Worm (Caenorhabditis elegans) whole organism, young adult: ENCODE data around the gene col-14.

Experiments
- B0336.3 ChIP-seq: fragments of 200-800 bp; sonication (Bioruptor generic); IDR thresholded peaks from 2 replicates; pipeline ENCODE4 v1.3.6; 2022; ENCODE audit warnings: missing genetic modification characterization, missing compliant biosample characterization
- C17E4.6 ChIP-seq: fragments of 200-800 bp; sonication (Bioruptor generic); IDR thresholded peaks from 2 replicates; pipeline ENCODE4 v1.3.6; 2022; ENCODE audit warnings: missing genetic modification reagents, missing genetic modification characterization, missing compliant biosample characterization
- F22D6.2 ChIP-seq: sonication (generic microtip); optimal IDR thresholded peaks from 2 replicates; lab custom pipeline; 2016; ENCODE audit warnings: mild to moderate bottlenecking, missing genetic modification characterization, missing compliant biosample characterization
- F37B4.10 ChIP-seq: fragments of 200-800 bp; sonication (Bioruptor generic); IDR thresholded peaks from 2 replicates; pipeline ENCODE4 v1.3.6; 2022; ENCODE audit warnings: missing genetic modification characterization, missing compliant biosample characterization
- F49E8.2 ChIP-seq: sonication (generic microtip); optimal IDR thresholded peaks from 3 replicates; lab custom pipeline; 2017; ENCODE audit warnings: missing genetic modification characterization, mild to moderate bottlenecking, missing compliant biosample characterization, antibody characterized with exemption, moderate library complexity; ENCODE audit not compliant: insufficient read depth
- F55B11.4 ChIP-seq: sonication (generic microtip); optimal IDR thresholded peaks from 2 replicates; lab custom pipeline; 2016; ENCODE audit warnings: missing compliant biosample characterization, missing genetic modification characterization, borderline replicate concordance; ENCODE audit not compliant: insufficient read depth
- T26A5.8 ChIP-seq: sonication (generic microtip); optimal IDR thresholded peaks from 2 replicates; lab custom pipeline; 2016; ENCODE audit warnings: missing genetic modification characterization, missing compliant biosample characterization
- Y53G8AR.9 ChIP-seq: fragments of 200-800 bp; sonication (Bioruptor generic); conservative IDR thresholded peaks from 2 replicates; pipeline ENCODE4 v1.3.6; 2022; ENCODE audit warnings: missing genetic modification reagents, missing genetic modification characterization, missing compliant biosample characterization
- Y56A3A.18 ChIP-seq: fragments of 200-800 bp; sonication (Bioruptor generic); IDR thresholded peaks from 2 replicates; pipeline ENCODE4 v1.3.6; 2022; ENCODE audit warnings: missing genetic modification reagents, missing genetic modification characterization, missing compliant biosample characterization
- Y67H2A.10 ChIP-seq: fragments of 200-800 bp; sonication (Bioruptor generic); conservative IDR thresholded peaks from 2 replicates; pipeline ENCODE4 v1.3.6; 2022; ENCODE audit warnings: missing genetic modification reagents, missing genetic modification characterization, missing compliant biosample characterization
- Y79H2A.3 ChIP-seq: fragments of 200-800 bp; sonication (Bioruptor generic); conservative IDR thresholded peaks from 2 replicates; pipeline ENCODE4 v1.3.6; 2022; ENCODE audit warnings: missing genetic modification reagents, missing genetic modification characterization, missing compliant biosample characterization
- ZK185.1 ChIP-seq: sonication (generic microtip); optimal IDR thresholded peaks from 2 replicates; lab custom pipeline; 2016; ENCODE audit warnings: mild to moderate bottlenecking, missing genetic modification characterization, missing compliant biosample characterization; ENCODE audit not compliant: poor library complexity, severe bottlenecking
- ama-1 ChIP-seq, 3 experiments: fragments of 150-350 bp in 1 of 3; sonication (generic microtip) in 2 of 3; optimal IDR thresholded peaks; 2 replicates each; lab custom pipeline; 2014 to 2018; ENCODE audit warnings: missing biosample characterization in 2 of 3, missing genetic modification characterization in 2 of 3, missing genetic modification reagents in 2 of 3
- athp-1 ChIP-seq: sonication (generic microtip); optimal IDR thresholded peaks from 2 replicates; lab custom pipeline; 2017; ENCODE audit warnings: mild to moderate bottlenecking, missing genetic modification characterization, missing compliant biosample characterization
- attf-6 ChIP-seq: fragments of 200-800 bp; sonication (Bioruptor generic); IDR thresholded peaks from 2 replicates; pipeline ENCODE4 v1.3.6; 2022; ENCODE audit warnings: missing genetic modification reagents, missing genetic modification characterization, missing compliant biosample characterization
- ceh-100 ChIP-seq: fragments of 200-800 bp; sonication (Bioruptor generic); IDR thresholded peaks from 2 replicates; pipeline ENCODE4 v1.3.6; 2022; ENCODE audit warnings: missing genetic modification reagents, missing genetic modification characterization, missing compliant biosample characterization
- efl-1 ChIP-seq: fragments of 150-350 bp; optimal IDR thresholded peaks from 2 replicates; lab custom pipeline; 2014; ENCODE audit warnings: missing biosample characterization, missing genetic modification reagents, missing genetic modification characterization
- egl-18 ChIP-seq: fragments of 200-800 bp; sonication (Bioruptor generic); IDR thresholded peaks from 2 replicates; pipeline ENCODE4 v1.3.6; 2022; ENCODE audit warnings: missing genetic modification reagents, missing genetic modification characterization, missing compliant biosample characterization
- ekl-4 ChIP-seq: fragments of 200-800 bp; sonication (Bioruptor generic); IDR thresholded peaks from 2 replicates; pipeline ENCODE4 v1.3.6; 2022; ENCODE audit warnings: missing genetic modification reagents, missing genetic modification characterization, missing compliant biosample characterization
- fkh-3 ChIP-seq: sonication (generic microtip); optimal IDR thresholded peaks from 2 replicates; lab custom pipeline; 2016; ENCODE audit warnings: mild to moderate bottlenecking, missing genetic modification characterization, missing compliant biosample characterization
- him-1 ChIP-seq: sonication (generic microtip); optimal IDR thresholded peaks from 2 replicates; lab custom pipeline; 2016; ENCODE audit warnings: missing genotype, missing genetic modification reagents, missing genetic modification characterization, missing compliant biosample characterization
- hmg-20 ChIP-seq: fragments of 200-800 bp; sonication (Bioruptor generic); IDR thresholded peaks from 2 replicates; pipeline ENCODE4 v1.3.6; 2022; ENCODE audit warnings: missing genetic modification reagents, missing genetic modification characterization, missing compliant biosample characterization
- hrde-1 ChIP-seq: sonication (generic microtip); optimal IDR thresholded peaks from 2 replicates; lab custom pipeline; 2016; ENCODE audit warnings: missing genetic modification characterization, mild to moderate bottlenecking, missing compliant biosample characterization, moderate library complexity, missing genotype, missing genetic modification reagents, borderline replicate concordance
- lag-1 ChIP-seq: fragments of 200-800 bp; sonication (Bioruptor generic); IDR thresholded peaks from 2 replicates; pipeline ENCODE4 v1.3.6; 2022; ENCODE audit warnings: missing genetic modification reagents, missing genetic modification characterization, missing compliant biosample characterization
- let-607 ChIP-seq, 2 experiments: fragments of 200-800 bp in 1 of 2; sonication (Bioruptor generic) in 1 of 2; sonication (generic microtip) in 1 of 2; optimal IDR thresholded peaks; 2 replicates each; lab custom pipeline; 2016 to 2018; ENCODE audit warnings: mild to moderate bottlenecking in 2 of 2, missing compliant biosample characterization in 2 of 2, missing genetic modification characterization in 2 of 2, moderate library complexity in 2 of 2, missing genotype in 1 of 2
- lin-26 ChIP-seq: fragments of 200-800 bp; sonication (Bioruptor generic); IDR thresholded peaks from 2 replicates; pipeline ENCODE4 v1.3.6; 2022; ENCODE audit warnings: missing genetic modification reagents, missing genetic modification characterization, missing compliant biosample characterization
- lsl-1 ChIP-seq: fragments of 200-800 bp; sonication (Bioruptor generic); optimal IDR thresholded peaks from 2 replicates; lab custom pipeline; 2018; ENCODE audit warnings: mild to moderate bottlenecking, missing genetic modification characterization, moderate library complexity, missing compliant biosample characterization
- madf-10 ChIP-seq: sonication (generic microtip); optimal IDR thresholded peaks from 2 replicates; lab custom pipeline; 2016; ENCODE audit warnings: mild to moderate bottlenecking, missing genetic modification characterization, missing compliant biosample characterization
- madf-3 ChIP-seq: fragments of 200-800 bp; sonication (Bioruptor generic); IDR thresholded peaks from 2 replicates; pipeline ENCODE4 v1.3.6; 2022; ENCODE audit warnings: missing genetic modification reagents, missing genetic modification characterization, missing compliant biosample characterization
- madf-6 ChIP-seq: fragments of 200-800 bp; sonication (Bioruptor generic); IDR thresholded peaks from 2 replicates; pipeline ENCODE4 v1.3.6; 2022; ENCODE audit warnings: missing genetic modification reagents, missing genetic modification characterization, missing compliant biosample characterization
- nfya-1 ChIP-seq: sonication (generic microtip); optimal IDR thresholded peaks from 2 replicates; lab custom pipeline; 2017; ENCODE audit warnings: antibody characterized with exemption, missing compliant biosample characterization, missing genetic modification characterization, borderline replicate concordance; ENCODE audit not compliant: insufficient read depth
- nhr-179 ChIP-seq: sonication (generic microtip); optimal IDR thresholded peaks from 2 replicates; lab custom pipeline; 2016; ENCODE audit warnings: mild to moderate bottlenecking, missing genetic modification characterization, missing compliant biosample characterization
- sdz-38 ChIP-seq: sonication (generic microtip); optimal IDR thresholded peaks from 2 replicates; lab custom pipeline; 2016; ENCODE audit warnings: missing genotype, missing genetic modification characterization, missing compliant biosample characterization
- snpc-1.1 ChIP-seq: sonication (generic microtip); optimal IDR thresholded peaks from 2 replicates; lab custom pipeline; 2017; ENCODE audit warnings: missing genetic modification characterization, mild to moderate bottlenecking, missing compliant biosample characterization, antibody characterized with exemption, moderate library complexity, missing genotype, missing genetic modification reagents; ENCODE audit not compliant: insufficient read depth
- snpc-1.3 ChIP-seq: sonication (generic microtip); optimal IDR thresholded peaks from 2 replicates; lab custom pipeline; 2017; ENCODE audit warnings: missing genetic modification characterization, mild to moderate bottlenecking, missing compliant biosample characterization, antibody characterized with exemption, moderate library complexity, missing genotype, missing genetic modification reagents; ENCODE audit not compliant: insufficient read depth
- snpc-3.4 ChIP-seq: sonication (generic microtip); optimal IDR thresholded peaks from 2 replicates; lab custom pipeline; 2017; ENCODE audit warnings: missing genetic modification characterization, mild to moderate bottlenecking, missing compliant biosample characterization, antibody characterized with exemption, moderate library complexity, missing genotype, missing genetic modification reagents
- snpc-4 ChIP-seq, 5 experiments: fragments of 150-350 bp in 1 of 5; sonication (generic microtip) in 4 of 5; optimal IDR thresholded peaks; 2 replicates each; lab custom pipeline; 2014 to 2018; ENCODE audit warnings: missing genetic modification characterization in 5 of 5, missing biosample characterization in 3 of 5, antibody characterized with exemption in 2 of 5, mild to moderate bottlenecking in 2 of 5, missing compliant biosample characterization in 2 of 5, missing genotype in 2 of 5, moderate library complexity in 2 of 5, missing genetic modification reagents in 1 of 5
- somi-1 ChIP-seq: fragments of 200-800 bp; sonication (Bioruptor generic); optimal IDR thresholded peaks from 2 replicates; lab custom pipeline; 2018; ENCODE audit warnings: mild to moderate bottlenecking, missing genetic modification characterization, missing compliant biosample characterization
- tlf-1 ChIP-seq: fragments of 200-800 bp; sonication (Bioruptor generic); optimal IDR thresholded peaks from 2 replicates; lab custom pipeline; 2018; ENCODE audit warnings: mild to moderate bottlenecking, missing genetic modification characterization, missing compliant biosample characterization
- unc-130 ChIP-seq: sonication (generic microtip); optimal IDR thresholded peaks from 2 replicates; lab custom pipeline; 2016; ENCODE audit warnings: missing genetic modification reagents, missing genetic modification characterization, missing compliant biosample characterization
- xnd-1 ChIP-seq: sonication (generic microtip); optimal IDR thresholded peaks from 2 replicates; lab custom pipeline; 2016; ENCODE audit warnings: missing genotype, missing genetic modification reagents, missing genetic modification characterization, missing compliant biosample characterization
- zfh-2 ChIP-seq: fragments of 200-800 bp; sonication (Bioruptor generic); conservative IDR thresholded peaks from 2 replicates; pipeline ENCODE4 v1.3.6; 2022; ENCODE audit warnings: missing genetic modification reagents, missing genetic modification characterization, missing compliant biosample characterization
- zim-3 ChIP-seq: sonication (generic microtip); optimal IDR thresholded peaks from 2 replicates; lab custom pipeline; 2017; ENCODE audit warnings: mild to moderate bottlenecking, missing genetic modification characterization, moderate library complexity, missing compliant biosample characterization
- ztf-28 ChIP-seq: fragments of 200-800 bp; sonication (Bioruptor generic); IDR thresholded peaks from 2 replicates; pipeline ENCODE4 v1.3.6; 2022; ENCODE audit warnings: missing genetic modification reagents, missing genetic modification characterization, missing compliant biosample characterization

Gene col-14

DNA sequence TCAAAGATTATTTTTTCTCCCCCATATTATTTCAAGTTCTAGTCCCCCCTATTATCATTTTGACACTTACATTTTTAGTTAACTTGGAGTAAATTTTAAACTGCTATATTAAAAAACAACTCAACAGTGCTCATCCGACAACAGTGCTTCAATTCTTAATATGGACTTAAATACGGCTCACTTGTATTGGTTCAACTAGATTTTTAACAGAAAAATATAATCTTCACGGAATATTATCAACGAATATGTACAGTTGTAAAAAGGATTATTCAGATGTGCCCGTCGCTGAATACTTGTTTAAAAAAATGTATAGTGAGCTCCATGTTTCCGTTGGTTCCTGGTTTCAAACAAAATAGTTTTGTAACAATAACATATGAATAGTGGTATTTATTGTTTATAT is 47.1 kb downstream of the col-14 start:
- TF ChIP-seq lin-26 (peak; percentile 66), snpc-4 (GFP tag; optimal IDR thresholded peaks at IDR 0.05; lab: Kevin White, UChicago) (peak; percentile 39), snpc-4 (tag; optimal IDR thresholded peaks at IDR 0.05; lab: Kevin White, UChicago) (peak in 2 of 4 experiments; percentile 21 to 42), fkh-3 (tag; lab: Kevin White, UChicago) (peak; percentile 65), F55B11.4 (tag; lab: Kevin White, UChicago) (no peak), athp-1 (tag; lab: Kevin White, UChicago) (peak; percentile 80), F22D6.2 (tag; lab: Kevin White, UChicago) (no peak), Y53G8AR.9 (GFP tag; lab: Robert Waterston, UW) (peak; percentile 86), lag-1 (GFP tag; lab: Robert Waterston, UW) (no peak), unc-130 (GFP tag; lab: Kevin White, UChicago) (peak; percentile 63), madf-3 (0 out of 2 replicates have a peak, but pooled peaks have one; percentile 60), ztf-28 (no peak), snpc-3.4 (tag; lab: Kevin White, UChicago) (peak; percentile 45), nfya-1 (tag; lab: Kevin White, UChicago) (no peak), F37B4.10 (no peak), zfh-2 (GFP tag; lab: Robert Waterston, UW) (no peak), ceh-100 (GFP tag; lab: Robert Waterston, UW) (peak; percentile 48), snpc-1.3 (tag; lab: Kevin White, UChicago) (peak; percentile 41), somi-1 (no peak), let-607 (tag; optimal IDR thresholded peaks at IDR 0.05; lab: Kevin White, UChicago) (no peak), Y67H2A.10 (GFP tag; lab: Robert Waterston, UW) (no peak), Y56A3A.18 (GFP tag; lab: Robert Waterston, UW) (0 out of 2 replicates have a peak, but pooled peaks have one; percentile 47), Y79H2A.3 (0 out of 2 replicates have a peak, but pooled peaks have one; percentile 28), madf-6 (GFP tag; lab: Robert Waterston, UW) (peak; percentile 82), hmg-20 (peak; percentile 32; the same call in 1 of the 2 replicates), T26A5.8 (tag; lab: Kevin White, UChicago) (peak; percentile 20), lsl-1 (GFP tag; lab: Kevin White, UChicago) (peak; percentile 3), snpc-1.1 (tag; lab: Kevin White, UChicago) (peak; percentile 52), him-1 (tag; lab: Kevin White, UChicago) (peak; percentile 24), xnd-1 (peak; percentile 32), ZK185.1 (tag; lab: Kevin White, UChicago) (no peak), tlf-1 (GFP tag; lab: Kevin White, UChicago) (peak; percentile 43), ama-1 (optimal IDR thresholded peaks at IDR 0.05; lab: Kevin White, UChicago) (no peak), ama-1 (GFP tag; optimal IDR thresholded peaks at IDR 0.05; lab: Kevin White, UChicago) (peak in 1 of 2 experiments; percentile 94), egl-18 (GFP tag; lab: Robert Waterston, UW) (no peak), F49E8.2 (tag; lab: Kevin White, UChicago) (peak; percentile 80), nhr-179 (tag; lab: Kevin White, UChicago) (no peak), attf-6 (GFP tag; lab: Robert Waterston, UW) (peak; percentile 82), madf-10 (tag; lab: Kevin White, UChicago) (no peak), zim-3 (tag; lab: Kevin White, UChicago) (no peak), C17E4.6 (GFP tag; lab: Robert Waterston, UW) (peak; percentile 74), B0336.3 (GFP tag; lab: Robert Waterston, UW) (peak; percentile 69; the same call in 1 of the 2 replicates), ekl-4 (GFP tag; lab: Robert Waterston, UW) (peak; percentile 82), hrde-1 (tag; lab: Kevin White, UChicago) (peak; percentile 94), sdz-38 (tag; lab: Kevin White, UChicago) (no peak), efl-1 (GFP tag; lab: Kevin White, UChicago) (peak; percentile 41)
